Worm (Caenorhabditis elegans) whole organism, late embryonic: ENCODE data around the gene ZK836.3.

ENCODE experiments used
- F13H6.1 ChIP-seq: sonication (generic microtip); optimal IDR thresholded peaks from 2 replicates; lab custom pipeline; 2016; ENCODE audit warnings: missing genetic modification characterization, missing compliant biosample characterization
- K09A11.1 ChIP-seq: sonication (generic microtip); optimal IDR thresholded peaks from 2 replicates; lab custom pipeline; 2017; ENCODE audit warnings: antibody characterized with exemption, mild to moderate bottlenecking, missing genetic modification characterization, missing compliant biosample characterization; ENCODE audit not compliant: insufficient read depth
- ama-1 ChIP-seq: fragments of 150-350 bp; optimal IDR thresholded peaks from 2 replicates; lab custom pipeline; 2014
- ceh-2 ChIP-seq: sonication (generic microtip); optimal IDR thresholded peaks from 2 replicates; lab custom pipeline; 2016; ENCODE audit warnings: missing genotype, missing genetic modification characterization, missing compliant biosample characterization
- ceh-22 ChIP-seq: sonication (generic microtip); optimal IDR thresholded peaks from 2 replicates; lab custom pipeline; 2017; ENCODE audit warnings: missing biosample characterization, missing genetic modification characterization
- ceh-34 ChIP-seq: sonication (generic microtip); optimal IDR thresholded peaks from 2 replicates; lab custom pipeline; 2016; ENCODE audit warnings: mild to moderate bottlenecking, missing genetic modification characterization, missing compliant biosample characterization
- elt-4 ChIP-seq: sonication (generic microtip); optimal IDR thresholded peaks from 2 replicates; lab custom pipeline; 2016; ENCODE audit warnings: missing genetic modification characterization, missing compliant biosample characterization
- fkh-6 ChIP-seq: sonication (generic microtip); optimal IDR thresholded peaks from 2 replicates; lab custom pipeline; 2016; ENCODE audit warnings: missing genetic modification characterization, missing compliant biosample characterization
- gmeb-2 ChIP-seq: sonication (generic microtip); optimal IDR thresholded peaks from 2 replicates; lab custom pipeline; 2016; ENCODE audit warnings: missing genetic modification characterization, inconsistent platforms, missing compliant biosample characterization
- nfya-1 ChIP-seq: sonication (generic microtip); optimal IDR thresholded peaks from 2 replicates; lab custom pipeline; 2017; ENCODE audit warnings: missing genetic modification characterization, mild to moderate bottlenecking, missing compliant biosample characterization, antibody characterized with exemption, moderate library complexity
- pha-4 ChIP-seq: fragments of 150-350 bp; optimal IDR thresholded peaks from 2 replicates; lab custom pipeline; 2018; ENCODE audit warnings: missing biosample characterization, missing genetic modification reagents, missing genetic modification characterization
- tbx-7 ChIP-seq: sonication (generic microtip); optimal IDR thresholded peaks from 2 replicates; lab custom pipeline; 2016; ENCODE audit warnings: missing genotype, missing genetic modification characterization, missing compliant biosample characterization
- unc-42 ChIP-seq: sonication (generic microtip); optimal IDR thresholded peaks from 2 replicates; lab custom pipeline; 2016; ENCODE audit warnings: missing genotype, missing genetic modification characterization, missing compliant biosample characterization
- unc-86 ChIP-seq: sonication (generic microtip); optimal IDR thresholded peaks from 2 replicates; lab custom pipeline; 2016; ENCODE audit warnings: missing genetic modification characterization, missing compliant biosample characterization

DNA sequence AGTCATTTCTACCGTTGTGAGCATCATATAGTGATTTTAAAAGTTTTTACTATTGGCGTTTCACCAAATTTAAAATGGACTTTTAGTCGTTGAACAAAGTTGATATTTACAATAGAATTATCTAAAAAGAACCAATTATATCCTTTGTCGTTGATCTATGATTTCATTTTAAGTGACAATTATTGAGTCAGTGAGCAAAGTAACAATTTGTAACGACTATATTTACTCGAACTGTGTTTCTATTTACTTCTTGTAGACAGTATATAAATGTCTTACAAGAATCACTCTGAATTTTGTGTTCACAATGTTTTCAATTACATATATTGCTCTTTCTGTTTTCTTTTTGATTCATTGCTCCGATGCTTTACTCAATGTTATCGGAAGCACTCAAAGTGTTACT is 45.4 kb upstream of the ZK836.3 start, which contains the start of gene ttr-22:
- no peak for TF ChIP-seq ceh-22 (tag; lab: Kevin White, UChicago)
- no peak for TF ChIP-seq unc-42 (tag; lab: Kevin White, UChicago)
- TF ChIP-seq K09A11.1 (tag; lab: Kevin White, UChicago), result no peak
- TF ChIP-seq elt-4 (tag; lab: Kevin White, UChicago), result no peak
- TF ChIP-seq nfya-1, result no peak
- no peak for TF ChIP-seq ama-1 (lab: Kevin White, UChicago)
- no peak for TF ChIP-seq ceh-2
- TF ChIP-seq gmeb-2 (tag; lab: Kevin White, UChicago), result no peak
- no peak for TF ChIP-seq unc-86 (tag; lab: Kevin White, UChicago)
- no peak for TF ChIP-seq tbx-7 (tag; lab: Kevin White, UChicago)
- TF ChIP-seq pha-4, result no peak
- TF ChIP-seq fkh-6 (tag; lab: Kevin White, UChicago), result no peak
- no peak for TF ChIP-seq F13H6.1 (tag; lab: Kevin White, UChicago)
- no peak for TF ChIP-seq ceh-34 (tag; lab: Kevin White, UChicago)
